Worm (Caenorhabditis elegans) whole organism, L1 larva: ENCODE data around the gene C06A8.6.

Experiments used
- C04F5.9 ChIP-seq: sonication (generic microtip); optimal IDR thresholded peaks from 2 replicates; lab custom pipeline; 2016; ENCODE audit warnings: missing genetic modification characterization, missing compliant biosample characterization
- C34B4.2 ChIP-seq: sonication (generic microtip); optimal IDR thresholded peaks from 2 replicates; lab custom pipeline; 2017; ENCODE audit warnings: mild to moderate bottlenecking, missing genetic modification characterization, missing compliant biosample characterization
- F16B12.6 ChIP-seq: fragments of 150-350 bp; optimal IDR thresholded peaks from 2 replicates; lab custom pipeline; 2014; ENCODE audit warnings: missing biosample characterization, missing genetic modification characterization
- Y116A8C.19 ChIP-seq: sonication (generic microtip); optimal IDR thresholded peaks from 2 replicates; lab custom pipeline; 2016; ENCODE audit warnings: missing compliant biosample characterization, missing genetic modification characterization, borderline replicate concordance
- alr-1 ChIP-seq: fragments of 200-800 bp; sonication (Bioruptor generic); optimal IDR thresholded peaks from 2 replicates; lab custom pipeline; 2018; ENCODE audit warnings: borderline replicate concordance, mild to moderate bottlenecking, missing genetic modification characterization, missing compliant biosample characterization
- blmp-1 ChIP-seq: fragments of 150-350 bp; optimal IDR thresholded peaks from 2 replicates; lab custom pipeline; 2014; ENCODE audit warnings: missing biosample characterization, missing genetic modification characterization
- ceh-63 ChIP-seq: fragments of 200-800 bp; sonication (Bioruptor generic); optimal IDR thresholded peaks from 2 replicates; lab custom pipeline; 2018; ENCODE audit warnings: mild to moderate bottlenecking, missing genetic modification characterization, missing compliant biosample characterization
- ceh-8 ChIP-seq: fragments of 200-800 bp; sonication (Bioruptor generic); optimal IDR thresholded peaks from 2 replicates; lab custom pipeline; 2018; ENCODE audit warnings: mild to moderate bottlenecking, missing genetic modification characterization, moderate library complexity, missing compliant biosample characterization
- ceh-82 ChIP-seq, 3 experiments: fragments of 150-350 bp in 1 of 3; sonication (generic microtip) in 2 of 3; optimal IDR thresholded peaks; 2 replicates each; lab custom pipeline; 2014 to 2017; ENCODE audit warnings: missing biosample characterization in 3 of 3, missing genetic modification characterization in 3 of 3
- ceh-88 ChIP-seq: fragments of 200-800 bp; sonication (Bioruptor generic); IDR thresholded peaks from 2 replicates; pipeline ENCODE4 v1.3.6; 2022; ENCODE audit warnings: missing genetic modification characterization, missing compliant biosample characterization
- ceh-90 ChIP-seq: sonication (generic microtip); optimal IDR thresholded peaks from 2 replicates; lab custom pipeline; 2016; ENCODE audit warnings: missing genetic modification characterization, missing compliant biosample characterization
- ces-1 ChIP-seq: fragments of 150-350 bp; optimal IDR thresholded peaks from 2 replicates; lab custom pipeline; 2014; ENCODE audit warnings: missing biosample characterization, missing genetic modification reagents, missing genetic modification characterization
- efl-1 ChIP-seq, 4 experiments: fragments of 150-350 bp; optimal IDR thresholded peaks in 3 of 4; peaks in 1 of 4; 1 replicate in 1 of 4; 2 replicates in 3 of 4; lab custom pipeline; 2014; ENCODE audit warnings: missing biosample characterization in 2 of 4, missing genetic modification characterization in 2 of 4, missing genetic modification reagents in 2 of 4
- efl-3 ChIP-seq: fragments of 200-800 bp; sonication (Bioruptor generic); optimal IDR thresholded peaks from 2 replicates; lab custom pipeline; 2018; ENCODE audit warnings: mild to moderate bottlenecking, missing genetic modification characterization, missing compliant biosample characterization
- elt-2 ChIP-seq: sonication (generic microtip); optimal IDR thresholded peaks from 2 replicates; lab custom pipeline; 2016; ENCODE audit warnings: missing genetic modification characterization, mild to moderate bottlenecking, inconsistent platforms, missing compliant biosample characterization, missing genetic modification reagents
- elt-3 ChIP-seq, 6 experiments: fragments of 150-350 bp in 1 of 6; sonication (generic microtip); optimal IDR thresholded peaks; 2 replicates each; lab custom pipeline; 2017 to 2018; ENCODE audit warnings: missing biosample characterization in 6 of 6, missing genetic modification characterization in 6 of 6, inconsistent platforms in 1 of 6
- fkh-8 ChIP-seq: sonication (generic microtip); optimal IDR thresholded peaks from 2 replicates; lab custom pipeline; 2016; ENCODE audit warnings: mild to moderate bottlenecking, missing genetic modification characterization, missing compliant biosample characterization
- fos-1 ChIP-seq: fragments of 150-350 bp; optimal IDR thresholded peaks from 2 replicates; lab custom pipeline; 2014; ENCODE audit warnings: missing biosample characterization, missing genetic modification characterization
- hlh-17 ChIP-seq: fragments of 200-800 bp; sonication (Bioruptor generic); optimal IDR thresholded peaks from 2 replicates; lab custom pipeline; 2018; ENCODE audit warnings: missing genetic modification characterization, mild to moderate bottlenecking, missing compliant biosample characterization, moderate library complexity, borderline replicate concordance
- hpl-2 ChIP-seq: fragments of 150-350 bp; optimal IDR thresholded peaks from 2 replicates; lab custom pipeline; 2014; ENCODE audit warnings: missing biosample characterization, missing genetic modification reagents, missing genetic modification characterization
- isw-1 ChIP-seq: fragments of 200-800 bp; sonication (Bioruptor generic); IDR thresholded peaks from 2 replicates; pipeline ENCODE4 v1.3.6; 2022; ENCODE audit warnings: missing genetic modification characterization, missing compliant biosample characterization
- jun-1 ChIP-seq: fragments of 150-350 bp; optimal IDR thresholded peaks from 2 replicates; lab custom pipeline; 2014; ENCODE audit warnings: missing biosample characterization, missing genetic modification reagents, missing genetic modification characterization
- lin-13 ChIP-seq: fragments of 150-350 bp; optimal IDR thresholded peaks from 2 replicates; lab custom pipeline; 2014; ENCODE audit warnings: missing biosample characterization, missing genetic modification reagents, missing genetic modification characterization
- lin-14 ChIP-seq: fragments of 200-800 bp; sonication (Bioruptor generic); optimal IDR thresholded peaks from 2 replicates; lab custom pipeline; 2018; ENCODE audit warnings: mild to moderate bottlenecking, missing genetic modification characterization, moderate library complexity, missing compliant biosample characterization
- lin-15B ChIP-seq: fragments of 150-350 bp; sonication (generic microtip); optimal IDR thresholded peaks from 3 replicates; lab custom pipeline; 2014; ENCODE audit warnings: missing biosample characterization, missing genetic modification characterization
- lin-39 ChIP-seq: fragments of 150-350 bp; optimal IDR thresholded peaks from 2 replicates; lab custom pipeline; 2014; ENCODE audit warnings: missing biosample characterization, missing genetic modification reagents, missing genetic modification characterization
- lsy-2 ChIP-seq, 2 experiments: fragments of 150-350 bp; optimal IDR thresholded peaks; 2 replicates each; lab custom pipeline; 2014; ENCODE audit warnings: missing biosample characterization in 2 of 2, missing genetic modification characterization in 2 of 2
- mab-9 ChIP-seq: fragments of 200-800 bp; sonication (Bioruptor generic); IDR thresholded peaks from 2 replicates; pipeline ENCODE4 v1.3.6; 2022; ENCODE audit warnings: missing genetic modification reagents, missing genetic modification characterization, missing compliant biosample characterization
- mef-2 ChIP-seq: fragments of 150-350 bp; optimal IDR thresholded peaks from 2 replicates; lab custom pipeline; 2014; ENCODE audit warnings: missing biosample characterization, missing genetic modification characterization
- nhr-19 ChIP-seq: fragments of 200-800 bp; sonication (Bioruptor generic); conservative IDR thresholded peaks from 2 replicates; pipeline ENCODE4 v1.3.6; 2022; ENCODE audit warnings: missing genetic modification characterization, missing compliant biosample characterization
- nhr-20 ChIP-seq: sonication (generic microtip); optimal IDR thresholded peaks from 2 replicates; lab custom pipeline; 2016; ENCODE audit warnings: mild to moderate bottlenecking, missing genetic modification characterization, missing compliant biosample characterization
- nhr-76 ChIP-seq: sonication (generic microtip); optimal IDR thresholded peaks from 2 replicates; lab custom pipeline; 2017; ENCODE audit warnings: missing biosample characterization, missing genetic modification characterization
- nhr-77 ChIP-seq: fragments of 150-350 bp; optimal IDR thresholded peaks from 2 replicates; lab custom pipeline; 2014; ENCODE audit warnings: missing biosample characterization, missing genetic modification characterization
- nhr-85 ChIP-seq: sonication (generic microtip); peaks from one replicate; lab custom pipeline; 2016; ENCODE audit warnings: missing genetic modification characterization, inconsistent platforms, missing compliant biosample characterization
- nhr-90 ChIP-seq: sonication (generic microtip); optimal IDR thresholded peaks from 2 replicates; lab custom pipeline; 2016; ENCODE audit warnings: mild to moderate bottlenecking, missing genetic modification characterization, missing compliant biosample characterization; ENCODE audit not compliant: poor library complexity
- pag-3 ChIP-seq: sonication (generic microtip); optimal IDR thresholded peaks from 2 replicates; lab custom pipeline; 2017; ENCODE audit warnings: missing genetic modification characterization, mild to moderate bottlenecking, missing compliant biosample characterization, antibody characterized with exemption, borderline replicate concordance; ENCODE audit not compliant: insufficient read depth
- pax-3 ChIP-seq: fragments of 200-800 bp; sonication (Bioruptor generic); optimal IDR thresholded peaks from 2 replicates; lab custom pipeline; 2018; ENCODE audit warnings: mild to moderate bottlenecking, missing genetic modification characterization, moderate library complexity, missing compliant biosample characterization
- pqm-1 ChIP-seq: sonication (generic microtip); optimal IDR thresholded peaks from 3 replicates; lab custom pipeline; 2017; ENCODE audit warnings: missing biosample characterization, missing genetic modification characterization
- rnt-1 ChIP-seq: sonication (generic microtip); optimal IDR thresholded peaks from 2 replicates; lab custom pipeline; 2016; ENCODE audit warnings: mild to moderate bottlenecking, missing genetic modification characterization, moderate library complexity, missing compliant biosample characterization
- skn-1 ChIP-seq: fragments of 150-350 bp; optimal IDR thresholded peaks from 2 replicates; lab custom pipeline; 2014; ENCODE audit warnings: missing biosample characterization, missing genetic modification characterization
- snpc-4 ChIP-seq: fragments of 150-350 bp; optimal IDR thresholded peaks from 2 replicates; lab custom pipeline; 2014; ENCODE audit warnings: missing biosample characterization, missing genetic modification characterization
- sox-4 ChIP-seq: sonication (generic microtip); optimal IDR thresholded peaks from 2 replicates; lab custom pipeline; 2016; ENCODE audit warnings: missing genetic modification characterization, missing compliant biosample characterization
- sptf-1 ChIP-seq: fragments of 150-350 bp; optimal IDR thresholded peaks from 2 replicates; lab custom pipeline; 2014; ENCODE audit warnings: missing biosample characterization, missing genetic modification characterization
- swsn-7 ChIP-seq: sonication (generic microtip); optimal IDR thresholded peaks from 2 replicates; lab custom pipeline; 2016; ENCODE audit warnings: missing genetic modification characterization, missing compliant biosample characterization
- unc-62 ChIP-seq: fragments of 150-350 bp; optimal IDR thresholded peaks from 2 replicates; lab custom pipeline; 2014; ENCODE audit warnings: missing biosample characterization, missing genetic modification reagents, missing genetic modification characterization
- unc-86 ChIP-seq: sonication (generic microtip); optimal IDR thresholded peaks from 2 replicates; lab custom pipeline; 2016; ENCODE audit warnings: missing genetic modification characterization, missing compliant biosample characterization
- unc-98 ChIP-seq: fragments of 200-800 bp; sonication (Bioruptor generic); IDR thresholded peaks from 2 replicates; pipeline ENCODE4 v1.3.6; 2022; ENCODE audit warnings: missing genetic modification characterization, missing compliant biosample characterization
- vab-15 ChIP-seq: sonication (generic microtip); optimal IDR thresholded peaks from 2 replicates; lab custom pipeline; 2017; ENCODE audit warnings: missing genotype, mild to moderate bottlenecking, missing genetic modification characterization, missing compliant biosample characterization
- xbp-1 ChIP-seq: sonication (generic microtip); optimal IDR thresholded peaks from 2 replicates; lab custom pipeline; 2016; ENCODE audit warnings: missing genetic modification characterization, missing compliant biosample characterization
- zag-1 ChIP-seq: fragments of 150-350 bp; optimal IDR thresholded peaks from 2 replicates; lab custom pipeline; 2014; ENCODE audit warnings: missing biosample characterization, missing genetic modification characterization
- zip-4 ChIP-seq: fragments of 200-800 bp; sonication (Bioruptor generic); optimal IDR thresholded peaks from 2 replicates; lab custom pipeline; 2018; ENCODE audit warnings: mild to moderate bottlenecking, missing genetic modification characterization, moderate library complexity, missing compliant biosample characterization

The C06A8.6 gene

ce11 chrII:7758397-7759135, 13.7 kb upstream of the C06A8.6 start, which contains the start of gene B0228.7:
Gene B0228.7 (minus strand): TSS chrII:7759023.
- TF ChIP-seq lin-14 (GFP tag; lab: Kevin White, UChicago) (peak; percentile 37), pax-3 (tag; lab: Kevin White, UChicago) (no peak), mab-9 (GFP tag; lab: Robert Waterston, UW) (no peak), sox-4 (tag; lab: Kevin White, UChicago) (no peak), F16B12.6 (no peak), unc-62 (GFP tag; lab: Kevin White, UChicago) (no peak), rnt-1 (peak; percentile 32), nhr-76 (tag; lab: Kevin White, UChicago) (no peak), C04F5.9 (tag; lab: Kevin White, UChicago) (no peak), swsn-7 (tag; lab: Kevin White, UChicago) (no peak), elt-2 (tag; lab: Kevin White, UChicago) (peak; percentile 40), skn-1 (tag; lab: Kevin White, UChicago) (no peak), mef-2 (tag; lab: Kevin White, UChicago) (no peak), nhr-20 (no peak), hpl-2 (no peak), ceh-63 (no peak), lin-15B (tag; lab: Kevin White, UChicago) (no peak), zag-1 (tag; lab: Kevin White, UChicago) (no peak), jun-1 (no peak), unc-86 (peak; percentile 25), lsy-2 (tag; optimal IDR thresholded peaks at IDR 0.05; lab: Kevin White, UChicago) (peak in 1 of 2 experiments; percentile 65), unc-98 (GFP tag; lab: Robert Waterston, UW) (no peak), xbp-1 (tag; lab: Kevin White, UChicago) (peak; percentile 9), efl-3 (GFP tag; lab: Kevin White, UChicago) (no peak), ceh-88 (no peak), pag-3 (tag; lab: Kevin White, UChicago) (no peak), ceh-90 (no peak), vab-15 (tag; lab: Kevin White, UChicago) (no peak), nhr-77 (tag; lab: Kevin White, UChicago) (no peak), fos-1 (tag; lab: Kevin White, UChicago) (no peak), elt-3 (tag; optimal IDR thresholded peaks at IDR 0.05; lab: Kevin White, UChicago) (no peak), sptf-1 (tag; lab: Kevin White, UChicago) (no peak), nhr-85 (tag; lab: Kevin White, UChicago) (no peak), zip-4 (no peak), isw-1 (GFP tag; lab: Robert Waterston, UW) (no peak), nhr-90 (tag; lab: Kevin White, UChicago) (no peak), C34B4.2 (tag; lab: Kevin White, UChicago) (no peak), alr-1 (tag; lab: Kevin White, UChicago) (no peak), fkh-8 (tag; lab: Kevin White, UChicago) (peak; percentile 24), ces-1 (GFP tag; lab: Kevin White, UChicago) (no peak), ceh-8 (GFP tag; lab: Kevin White, UChicago) (peak; percentile 14), snpc-4 (tag; lab: Kevin White, UChicago) (no peak), nhr-19 (GFP tag; lab: Robert Waterston, UW) (no peak), lin-39 (tag; lab: Kevin White, UChicago) (no peak), efl-1 (optimal IDR thresholded peaks at IDR 0.05; lab: Kevin White, UChicago) (peak; percentile 50 to 61), efl-1 (GFP tag; optimal IDR thresholded peaks at IDR 0.05 in 1 of 2; lab: Kevin White, UChicago) (peak in 1 of 2 experiments; percentile 93), lin-13 (GFP tag; lab: Kevin White, UChicago) (no peak), Y116A8C.19 (tag; lab: Kevin White, UChicago) (no peak), blmp-1 (no peak), ceh-82 (tag; optimal IDR thresholded peaks at IDR 0.05; lab: Kevin White, UChicago) (no peak), pqm-1 (no peak), hlh-17 (no peak)
